Fruit fly (Drosophila melanogaster) ovary, adult (tissue): Measurements from ENCODE around the gene mei-218.

Experiments
- CG17801 ChIP-seq: fragments of 200-800 bp; optimal IDR thresholded peaks from 2 replicates; lab custom pipeline; 2019; ENCODE audit warnings: missing biosample characterization, mild to moderate bottlenecking, missing genetic modification characterization, moderate library complexity; ENCODE audit not compliant: partially characterized antibody

The mei-218 gene

DNA sequence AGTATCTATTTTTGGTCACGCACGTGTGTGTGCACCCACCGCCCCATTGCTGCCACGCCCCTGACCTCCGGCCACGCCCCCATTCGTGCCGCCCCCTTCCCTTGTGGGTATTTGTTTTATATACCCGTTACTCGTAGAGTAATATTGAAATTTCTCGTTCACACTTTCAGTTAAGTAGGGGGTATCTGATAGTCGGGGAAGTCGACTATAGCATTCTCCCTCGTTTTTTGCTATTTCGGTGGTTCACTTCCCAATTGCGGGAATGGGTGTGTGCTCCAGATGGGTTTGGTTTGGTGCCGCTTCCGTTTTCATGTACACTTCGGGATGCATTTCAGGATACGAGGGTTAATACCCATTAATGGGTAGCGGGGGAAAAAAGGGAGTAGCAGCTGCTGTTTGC lies 24.5 kb upstream of the mei-218 start:
- no peak for TF ChIP-seq CG17801

DNA sequence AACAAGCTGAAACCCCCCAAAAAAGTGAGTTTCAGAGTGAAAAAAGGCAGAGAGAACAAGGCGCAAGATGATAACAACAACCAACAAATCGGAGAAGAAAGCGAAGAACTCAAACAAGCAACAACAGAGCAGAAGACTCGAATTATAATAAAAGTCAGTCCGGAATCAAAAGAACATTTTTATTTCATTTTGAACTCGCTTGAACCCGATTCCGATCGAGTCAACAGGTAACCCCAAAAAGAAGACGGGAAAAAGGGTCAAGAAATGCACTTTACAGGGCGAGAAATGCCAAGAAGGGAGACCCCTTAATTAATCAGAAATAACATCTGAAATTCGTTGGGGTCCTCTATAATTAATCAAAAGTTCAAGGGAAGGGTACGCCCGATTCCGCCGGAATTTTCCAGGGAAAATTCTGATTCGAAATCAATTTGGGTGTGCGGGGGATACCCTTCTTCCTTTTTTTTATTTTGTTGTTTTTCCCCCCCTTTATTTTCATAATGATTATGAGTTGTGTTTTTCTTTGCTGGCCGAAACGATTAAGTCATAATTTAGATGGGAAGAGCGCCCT lies 19.7 kb upstream of the mei-218 start:
- TF ChIP-seq CG17801, result no peak

DNA sequence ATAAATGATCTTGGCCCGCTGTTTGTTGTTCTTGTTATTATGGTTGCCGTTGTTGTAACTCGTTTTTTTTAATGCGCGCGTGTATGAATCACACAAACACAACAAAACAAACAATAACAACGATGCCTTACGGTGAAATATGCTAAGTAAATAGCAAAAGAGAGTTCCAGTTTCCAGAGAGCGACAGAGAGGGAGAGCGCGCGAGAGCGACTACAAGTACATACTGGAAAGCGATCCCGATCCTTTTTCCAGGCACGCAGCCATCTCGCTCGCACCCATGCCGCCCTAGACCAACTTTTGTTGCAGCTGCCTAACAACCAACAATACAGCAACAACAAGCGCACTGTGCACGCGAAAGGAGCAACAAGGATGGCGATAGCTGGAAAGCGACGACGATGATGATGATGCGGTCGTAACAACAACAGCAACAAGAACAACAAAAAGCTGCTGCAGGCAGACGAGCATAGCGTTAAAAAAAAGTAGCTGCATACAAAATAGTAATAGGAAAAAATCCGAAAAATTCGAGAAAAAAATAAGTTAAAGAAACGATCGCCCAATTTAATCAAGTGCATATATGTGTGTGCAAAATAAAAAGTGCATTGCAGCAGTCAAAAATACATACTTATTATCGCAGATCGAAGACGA lies 17.7 kb upstream of the mei-218 start:
- TF ChIP-seq CG17801, result no peak

DNA sequence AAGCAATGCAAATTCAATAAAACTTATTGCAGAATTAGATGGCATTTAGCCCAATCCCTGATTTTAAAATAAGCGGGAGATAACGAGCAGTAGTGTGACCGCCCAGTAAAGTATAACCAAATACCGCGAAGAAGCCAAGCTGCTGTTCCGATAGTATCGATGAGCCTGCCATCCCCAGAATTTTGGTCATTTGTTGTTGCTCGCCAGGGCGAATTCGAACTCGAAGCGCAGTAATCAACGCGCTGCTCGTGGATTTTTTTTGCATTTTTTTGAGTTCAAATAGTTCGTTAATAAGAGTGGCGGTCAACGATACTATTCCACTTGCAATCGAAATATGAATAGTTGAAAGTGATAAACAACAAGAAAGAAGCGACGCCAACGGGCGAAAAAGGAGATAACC lies 17.0 kb upstream of the mei-218 start, which contains the start of gene baz:
Gene baz, plus strand, starts transcription at position 188 of the 400 bp plus-strand sequence.
- TF ChIP-seq CG17801, result no peak

DNA sequence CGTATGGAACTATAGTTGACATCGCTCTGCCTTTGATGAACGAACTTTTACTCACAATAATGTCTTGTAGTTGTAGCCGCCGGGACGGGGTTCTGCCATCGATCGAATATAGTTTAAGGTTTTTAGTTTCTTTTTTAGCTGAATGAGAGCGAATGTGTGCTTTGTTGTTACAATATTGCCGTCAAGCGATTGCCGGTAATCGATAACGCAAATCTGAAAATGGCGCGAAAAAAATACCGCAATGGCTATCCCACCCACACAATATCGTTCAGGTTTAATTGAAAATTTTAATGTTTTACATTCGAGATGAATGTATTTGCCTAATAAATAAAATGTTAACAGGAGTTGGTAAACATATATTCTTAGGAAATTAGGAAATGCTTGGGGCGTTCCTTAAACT lies 16.3 kb upstream of the mei-218 start, which contains the start of gene xmas:
Gene xmas, minus strand, starts transcription at position 191 of the 400 bp plus-strand sequence.
- no peak for TF ChIP-seq CG17801

DNA sequence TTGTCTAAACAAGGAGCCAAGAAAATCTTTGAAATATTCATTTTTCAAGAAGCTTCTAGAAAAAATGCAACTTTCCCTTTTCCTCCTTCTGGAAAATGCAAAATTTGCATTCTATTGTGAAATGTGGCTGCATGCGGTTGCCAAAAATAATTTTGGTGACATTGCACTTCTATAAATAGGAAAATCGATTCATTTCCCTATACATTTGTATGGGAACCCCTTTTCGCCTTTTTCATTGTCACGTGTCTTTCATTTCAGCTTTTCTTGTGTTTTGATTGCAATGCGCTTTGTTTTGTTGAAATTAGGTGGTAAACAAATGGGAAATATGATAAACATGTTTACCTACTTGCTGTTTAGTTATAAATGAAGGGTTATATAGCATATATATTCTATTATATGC lies 7.9 kb upstream of the mei-218 start:
- no peak for TF ChIP-seq CG17801

DNA sequence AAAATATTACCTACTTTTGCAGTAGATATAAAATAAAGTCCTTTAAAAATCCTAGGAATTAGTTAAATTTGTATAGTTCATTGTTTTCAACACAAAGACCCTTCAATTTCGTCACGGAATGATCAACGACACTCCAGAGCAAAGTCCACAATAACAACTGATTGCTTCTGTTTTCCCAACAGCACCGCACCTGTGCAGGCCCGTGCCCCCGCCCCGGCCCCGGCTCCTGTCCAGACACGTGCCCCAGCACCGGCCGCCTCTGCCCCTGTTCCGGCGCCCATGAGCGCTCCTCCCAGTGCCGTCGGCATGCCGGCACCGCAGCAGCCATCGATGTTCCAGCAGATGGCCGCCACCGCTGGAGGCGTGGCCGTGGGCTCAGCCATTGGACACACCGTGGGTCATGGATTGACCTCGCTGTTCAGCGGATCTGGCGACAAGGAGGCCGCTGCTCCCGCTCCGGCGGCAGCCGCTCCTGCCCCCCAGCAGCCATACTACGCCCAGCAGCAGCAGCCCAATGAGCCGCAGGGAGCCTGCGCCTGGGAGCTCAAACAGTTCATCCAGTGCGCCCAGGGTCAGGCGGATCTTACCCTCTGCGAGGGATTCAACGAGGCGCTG lies 7.0 kb upstream of the mei-218 start:
- no peak for TF ChIP-seq CG17801

DNA sequence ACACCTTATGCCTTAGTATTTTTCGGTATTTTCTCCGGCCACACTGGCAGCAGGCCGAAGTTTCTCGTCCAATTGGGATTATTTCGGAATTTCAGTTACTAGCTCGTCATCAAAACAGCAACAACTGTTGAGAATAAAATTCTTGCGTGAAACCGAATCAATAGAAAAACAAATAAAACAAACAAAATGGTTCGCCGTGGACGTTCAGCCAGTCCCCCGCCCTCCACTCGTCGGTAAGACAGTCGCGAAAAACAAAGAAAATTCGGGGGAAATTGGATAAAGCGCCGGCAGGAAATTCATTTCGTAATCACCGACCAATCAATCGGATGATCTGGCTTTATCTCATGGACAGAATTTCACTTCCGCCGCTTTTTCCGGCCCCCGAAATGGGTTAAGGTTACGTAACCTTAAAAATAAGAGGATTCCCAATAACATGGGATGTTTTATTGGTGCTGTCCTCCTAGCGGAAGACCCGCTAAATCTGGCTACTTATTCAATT lies 6.2 kb upstream of the mei-218 start, which contains the start of gene Chchd2:
Gene Chchd2, plus strand, starts transcription at position 51 of the 499 bp plus-strand sequence.
- peak; percentile 71 for TF ChIP-seq CG17801

DNA sequence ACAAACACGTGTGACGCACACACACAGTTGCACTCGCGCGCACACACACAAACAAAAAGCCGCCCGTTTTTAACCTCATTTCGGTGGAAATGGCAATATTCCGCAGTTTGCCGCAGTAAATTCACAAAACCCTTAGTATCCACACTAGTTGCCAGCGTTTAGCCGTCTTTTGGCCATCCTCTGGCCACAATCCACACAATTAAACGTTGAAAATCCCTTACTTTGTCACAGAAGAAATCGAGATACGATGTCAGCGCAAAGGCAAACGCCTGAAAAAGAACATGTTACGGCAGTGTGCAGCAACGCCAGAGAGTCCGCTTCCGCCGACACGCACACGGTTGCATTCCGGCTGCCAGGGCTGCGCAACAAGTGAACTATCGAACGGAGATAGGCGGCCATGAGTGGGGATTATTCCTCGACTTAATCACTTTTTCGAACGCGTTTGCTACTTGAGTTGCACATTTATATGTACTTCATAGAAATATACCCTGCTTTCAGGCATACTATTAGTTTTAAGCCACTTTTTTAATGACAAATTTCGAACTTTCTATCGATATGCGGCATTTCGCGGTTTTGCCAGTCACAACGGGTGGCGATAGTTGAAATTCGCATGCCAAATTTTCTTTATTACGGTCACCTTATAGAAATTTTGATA lies 5.3 kb upstream of the mei-218 start, which contains the start of gene RpS5a:
Gene RpS5a, minus strand, starts transcription at position 282 of the 655 bp plus-strand sequence.
- TF ChIP-seq CG17801, result peak; percentile 82

DNA sequence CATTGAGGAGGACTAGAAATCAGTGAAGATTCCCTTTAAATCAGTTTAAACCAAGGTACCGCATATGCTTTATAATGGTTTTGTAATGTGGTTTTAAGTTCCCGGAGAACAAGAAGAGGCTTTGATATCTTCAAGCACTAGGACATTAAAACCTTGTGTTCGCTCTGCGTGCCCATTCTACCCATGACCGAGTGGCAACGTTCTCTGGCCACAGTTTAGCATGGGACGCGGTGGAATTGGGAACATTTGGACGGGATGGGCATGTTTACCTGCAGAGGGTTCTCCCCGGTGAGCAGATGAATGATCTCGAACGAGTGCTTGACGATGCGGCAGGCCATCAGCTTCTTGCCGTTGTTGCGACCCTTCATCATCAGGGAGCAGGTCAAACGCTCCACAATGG lies 3.7 kb upstream of the mei-218 start:
- TF ChIP-seq CG17801, result no peak

DNA sequence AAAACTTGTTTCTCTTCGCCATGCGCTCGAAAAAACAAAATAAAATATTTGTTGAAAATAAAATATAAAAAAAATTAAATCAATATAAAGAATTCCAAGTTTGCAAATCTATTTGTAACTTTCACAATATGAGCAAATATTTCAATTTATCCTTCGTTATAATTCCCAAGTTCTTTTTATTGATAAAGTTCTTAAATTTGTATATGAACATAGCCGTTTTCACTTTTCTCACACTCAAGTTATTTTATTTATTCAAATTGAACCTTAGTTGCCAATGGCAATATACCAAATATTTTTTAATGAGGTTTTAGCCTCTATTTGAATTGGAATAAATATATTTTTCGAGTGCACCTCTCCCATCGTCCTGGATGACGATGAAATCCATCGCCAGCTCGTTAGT lies 10.1 kb downstream of the mei-218 start:
- TF ChIP-seq CG17801, result no peak

DNA sequence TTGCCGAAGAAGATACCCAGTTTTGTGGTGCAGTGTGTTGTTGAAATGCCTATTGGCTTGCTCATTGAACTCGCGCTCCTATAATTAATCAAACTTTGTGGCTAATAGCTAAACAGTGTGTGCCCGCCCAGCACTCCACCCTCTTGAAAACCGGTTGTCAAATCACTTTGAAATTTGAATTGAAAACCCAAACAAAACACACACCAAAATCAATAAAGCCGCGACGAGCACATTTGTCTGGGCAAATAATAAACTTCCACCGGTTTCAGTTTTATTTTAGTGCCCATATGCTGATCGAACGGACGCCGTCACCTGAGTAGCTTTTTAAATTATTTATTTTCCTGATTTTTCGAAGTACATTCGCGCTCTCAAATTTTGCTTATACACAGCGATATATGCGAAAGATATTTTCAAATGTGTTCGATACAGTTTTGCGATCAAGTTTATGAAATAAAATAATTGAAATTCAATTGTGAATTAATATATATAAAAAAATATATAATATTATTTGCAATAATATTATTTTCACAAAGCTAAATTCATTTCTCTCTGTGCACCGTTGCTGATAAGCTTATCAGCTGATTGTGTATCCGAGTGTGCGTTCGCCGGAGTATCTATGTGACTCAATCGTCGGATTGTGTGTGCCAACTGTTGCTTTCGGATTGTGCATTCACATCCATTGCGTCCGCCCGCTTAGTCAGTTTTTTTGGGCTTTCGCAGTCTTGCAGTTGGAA lies 12.9 kb downstream of the mei-218 start:
- peak; percentile 88 for TF ChIP-seq CG17801

DNA sequence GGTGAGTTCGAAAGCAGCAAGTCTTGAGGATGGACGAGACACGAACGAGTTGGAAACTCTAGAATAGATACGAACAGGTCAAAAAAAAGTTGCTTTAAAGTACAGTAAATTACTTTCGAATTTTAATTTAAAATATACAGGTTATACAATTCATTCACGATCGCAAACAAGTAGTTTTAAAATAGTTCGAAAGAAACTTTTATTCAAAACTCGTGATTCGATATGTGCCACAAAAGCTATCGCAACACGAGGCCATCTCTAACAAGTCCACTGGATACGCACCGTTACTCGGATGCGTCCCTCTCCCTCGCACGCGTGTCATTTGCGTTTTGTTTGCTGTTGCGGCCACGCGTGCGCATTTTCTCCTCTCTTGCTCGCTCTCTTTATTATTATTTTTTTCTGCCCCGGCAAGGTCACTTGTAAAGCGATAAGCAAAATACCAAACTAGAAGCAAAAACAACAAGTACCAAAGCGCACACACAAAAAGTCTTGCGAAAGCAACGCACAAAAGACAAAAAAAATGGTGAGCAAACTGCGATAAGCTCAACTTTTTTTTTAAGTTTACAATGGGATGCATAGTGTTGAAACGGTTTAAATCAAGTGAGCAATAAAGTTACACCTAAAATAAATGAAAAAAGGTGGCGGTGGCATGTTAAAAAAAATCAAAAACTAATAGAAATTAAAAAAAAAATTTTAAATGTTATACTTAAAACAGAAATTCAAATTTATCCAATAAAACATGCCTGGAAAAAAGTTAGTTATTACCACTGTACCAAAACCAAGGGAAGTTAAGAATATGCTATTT lies 17.6 kb downstream of the mei-218 start:
- TF ChIP-seq CG17801, result peak; percentile 88

DNA sequence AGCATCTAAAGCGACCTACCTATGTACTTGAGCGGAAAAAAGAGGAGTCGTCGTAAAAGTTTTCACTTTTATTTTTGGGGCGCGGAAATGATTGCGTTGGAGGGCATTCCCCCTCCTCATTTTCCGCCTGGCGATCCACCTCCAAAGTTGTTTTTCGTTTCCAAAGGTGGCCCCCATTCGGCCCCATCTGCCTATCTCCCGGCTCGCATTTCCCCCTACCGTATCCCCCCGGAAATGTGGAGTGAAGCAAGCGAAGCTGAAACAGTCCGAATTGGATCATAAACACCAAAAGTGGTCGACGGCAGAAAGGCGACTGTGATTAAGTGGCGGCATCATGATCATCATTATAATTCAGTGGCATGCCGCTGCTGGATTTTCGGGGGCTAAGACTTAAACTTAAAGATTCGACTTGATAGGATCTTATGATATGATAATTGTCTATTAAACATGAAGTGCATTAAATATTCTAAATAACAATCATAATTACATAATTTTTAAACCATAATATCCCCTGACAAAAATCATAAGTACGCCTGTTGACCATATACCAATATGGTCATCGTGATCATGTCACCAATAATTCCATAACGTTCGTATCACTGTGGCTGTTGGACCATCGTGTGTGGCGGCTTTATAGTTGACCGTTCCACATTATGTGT lies 19.1 kb downstream of the mei-218 start:
- TF ChIP-seq CG17801, result no peak
